Worm (Caenorhabditis elegans) whole organism, L4/young adult: Measurements from ENCODE around the gene F43C11.1.

Experiments
- W03F9.2 ChIP-seq: fragments of 150-350 bp; optimal IDR thresholded peaks from 2 replicates; lab custom pipeline; 2014; ENCODE audit warnings: missing biosample characterization, missing genetic modification characterization
- dao-5 ChIP-seq: sonication (generic microtip); optimal IDR thresholded peaks from 2 replicates; lab custom pipeline; 2016; ENCODE audit warnings: missing genotype, missing genetic modification characterization, moderate library complexity, missing compliant biosample characterization
- him-1 ChIP-seq: sonication (generic microtip); optimal IDR thresholded peaks from 2 replicates; lab custom pipeline; 2016; ENCODE audit warnings: missing genotype, missing genetic modification reagents, missing genetic modification characterization, missing compliant biosample characterization

- TF ChIP-seq dao-5 (no peak), W03F9.2 (no peak), him-1 (tag; lab: Kevin White, UChicago) (no peak)
These were observed 20.9 kb downstream of the F43C11.1 start, which contains the start of gene F16G10.6 for ce11 chrII:2377751-2378150.
